Fruit fly (Drosophila melanogaster): ENCODE data around the gene CG1637.

The CG1637 gene

DNA sequence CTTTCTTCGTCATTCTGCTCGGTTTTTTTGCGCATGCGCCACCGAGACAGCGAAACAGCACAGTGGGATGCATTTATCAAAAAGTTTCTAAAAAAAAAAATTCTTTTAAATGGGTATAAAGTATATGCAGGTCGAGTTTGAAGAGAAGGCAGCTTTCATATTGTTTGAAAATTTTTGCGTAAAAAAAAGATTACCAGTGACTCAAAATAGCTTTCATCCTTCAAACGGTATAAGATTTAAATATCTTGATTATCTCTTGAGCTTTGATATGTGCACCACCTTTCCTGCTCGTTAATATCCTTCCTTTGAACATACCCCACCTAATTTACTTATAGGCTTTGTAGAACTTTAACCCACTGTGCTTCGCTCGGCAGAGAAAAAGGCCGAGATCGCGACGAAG, 27.4 kb upstream of the CG1637 start (continued):
- TF ChIP-seq crc (GFP tag; optimal IDR thresholded peaks at IDR 0.05) (no peak), Gsc (GFP tag; IDR thresholded peaks at IDR 0.05) (0 out of 2 replicates have a peak, but pooled peaks have one; percentile 21), NC2β (GFP tag; optimal IDR thresholded peaks at IDR 0.05) (peak; percentile 69), CG9876 (GFP tag; optimal IDR thresholded peaks at IDR 0.05) (no peak), Abd-B (GFP tag; optimal IDR thresholded peaks at IDR 0.05) (peak; percentile 45), Asciz (GFP tag; optimal IDR thresholded peaks at IDR 0.05) (peak; percentile 45), Deaf1 (tag; optimal IDR thresholded peaks at IDR 0.05) (peak; percentile 85), CG4282 (GFP tag; optimal IDR thresholded peaks at IDR 0.05) (no peak), Nf-YC (tag; optimal IDR thresholded peaks at IDR 0.05) (peak; percentile 22), psq (GFP tag; optimal IDR thresholded peaks at IDR 0.05) (no peak), CG31441 (GFP tag; IDR thresholded peaks at IDR 0.05) (peak; percentile 81), CG15696 (tag; optimal IDR thresholded peaks at IDR 0.05) (peak; percentile 43), C15 (GFP tag; IDR thresholded peaks at IDR 0.05) (no peak), Xrp1 (GFP tag; IDR thresholded peaks at IDR 0.05) (peak; percentile 64), CG12104 (GFP tag; optimal IDR thresholded peaks at IDR 0.05) (peak; percentile 54), Optix (GFP tag; IDR thresholded peaks at IDR 0.05) (no peak), CG18011 (GFP tag; optimal IDR thresholded peaks at IDR 0.05) (no peak), vvl (GFP tag; IDR thresholded peaks at IDR 0.05) (peak; percentile 71), Chrac-16 (GFP tag; optimal IDR thresholded peaks at IDR 0.05) (peak; percentile 39), Hmx (GFP tag; optimal IDR thresholded peaks at IDR 0.05) (peak; percentile 35), NFAT (GFP tag; IDR thresholded peaks at IDR 0.05) (no peak), CG11695 (GFP tag; IDR thresholded peaks at IDR 0.05) (peak; percentile 66), Sox102F (GFP tag; optimal IDR thresholded peaks at IDR 0.05) (peak; percentile 75), Ada2b (GFP tag; IDR thresholded peaks at IDR 0.05) (peak; percentile 59), Awh (GFP tag; IDR thresholded peaks at IDR 0.05) (no peak), CG6791 (GFP tag; IDR thresholded peaks at IDR 0.05; ENCODE audit: partially characterized antibody) (no peak), sqz (GFP tag; optimal IDR thresholded peaks at IDR 0.05) (peak; percentile 52), wek (GFP tag; optimal IDR thresholded peaks at IDR 0.05) (no peak), aop (GFP tag; IDR thresholded peaks at IDR 0.05) (no peak), hb (GFP tag; IDR thresholded peaks at IDR 0.05; ENCODE audit: partially characterized antibody) (no peak), CG3995 (GFP tag; optimal IDR thresholded peaks at IDR 0.05) (no peak), cas (GFP tag; IDR thresholded peaks at IDR 0.05) (no peak), CG11456 (GFP tag; IDR thresholded peaks at IDR 0.05) (no peak), Ets65A (GFP tag) (peak; percentile 82), CG14014 (GFP tag; IDR thresholded peaks at IDR 0.05) (peak; percentile 46; the same call in 1 of the 2 replicates), Dref (GFP tag; IDR thresholded peaks at IDR 0.05) (no peak), corto (GFP tag; optimal IDR thresholded peaks at IDR 0.05) (no peak), CG7556 (GFP tag; optimal IDR thresholded peaks at IDR 0.05) (peak; percentile 79), CG4328 (GFP tag; optimal IDR thresholded peaks at IDR 0.05) (no peak), CG12219 (GFP tag; optimal IDR thresholded peaks at IDR 0.05) (peak; percentile 43), gsb-n (tag; optimal IDR thresholded peaks at IDR 0.05) (peak; percentile 59), CG32772 (GFP tag; IDR thresholded peaks at IDR 0.05) (0 out of 2 replicates have a peak, but pooled peaks have one; percentile 5), ind (GFP tag; optimal IDR thresholded peaks at IDR 0.05) (peak; percentile 49), CG34224 (GFP tag; IDR thresholded peaks at IDR 0.05; ENCODE audit: partially characterized antibody) (no peak), HmgD (GFP tag; optimal IDR thresholded peaks at IDR 0.05) (no peak), CG12744 (GFP tag; optimal IDR thresholded peaks at IDR 0.05) (peak; percentile 4), CG10366 (GFP tag; IDR thresholded peaks at IDR 0.05) (peak; percentile 27; the same call in 1 of the 2 replicates), CG8359 (GFP tag; optimal IDR thresholded peaks at IDR 0.05; ENCODE audit: borderline replicate concordance) (peak; percentile 45), dm (GFP tag; optimal IDR thresholded peaks at IDR 0.05) (no peak), CG12391 (tag; optimal IDR thresholded peaks at IDR 0.05) (peak; percentile 63), BtbVII (GFP tag; optimal IDR thresholded peaks at IDR 0.05) (peak; percentile 54), CG1603 (tag; optimal IDR thresholded peaks at IDR 0.05) (peak; percentile 27)

All from whole organism, embryonic.